Worm (Caenorhabditis elegans) whole organism, young adult: ENCODE results near the gene Y54G11A.7.

ENCODE experiments used
- B0336.3 ChIP-seq: fragments of 200-800 bp; sonication (Bioruptor generic); IDR thresholded peaks from 2 replicates; pipeline ENCODE4 v1.3.6; 2022; ENCODE audit warnings: missing genetic modification characterization, missing compliant biosample characterization
- C17E4.6 ChIP-seq: fragments of 200-800 bp; sonication (Bioruptor generic); IDR thresholded peaks from 2 replicates; pipeline ENCODE4 v1.3.6; 2022; ENCODE audit warnings: missing genetic modification reagents, missing genetic modification characterization, missing compliant biosample characterization
- D2030.7 ChIP-seq: fragments of 200-800 bp; sonication (Bioruptor generic); IDR thresholded peaks from 2 replicates; pipeline ENCODE4 v1.3.6; 2022; ENCODE audit warnings: missing genetic modification reagents, missing genetic modification characterization, missing compliant biosample characterization
- F10E7.11 ChIP-seq: sonication (generic microtip); optimal IDR thresholded peaks from 2 replicates; lab custom pipeline; 2017; ENCODE audit warnings: mild to moderate bottlenecking, missing genetic modification characterization, moderate library complexity, missing compliant biosample characterization
- F23B12.7 ChIP-seq: sonication (generic microtip); optimal IDR thresholded peaks from 2 replicates; lab custom pipeline; 2017; ENCODE audit warnings: missing genetic modification characterization, mild to moderate bottlenecking, missing compliant biosample characterization, antibody characterized with exemption, moderate library complexity; ENCODE audit not compliant: insufficient read depth
- F33H1.4 ChIP-seq: fragments of 200-800 bp; sonication (Bioruptor generic); IDR thresholded peaks from 2 replicates; pipeline ENCODE4 v1.3.6; 2022; ENCODE audit warnings: missing genetic modification reagents, missing genetic modification characterization, missing compliant biosample characterization
- F37B4.10 ChIP-seq: fragments of 200-800 bp; sonication (Bioruptor generic); IDR thresholded peaks from 2 replicates; pipeline ENCODE4 v1.3.6; 2022; ENCODE audit warnings: missing genetic modification characterization, missing compliant biosample characterization
- F39B2.1 ChIP-seq: fragments of 200-800 bp; sonication (Bioruptor generic); IDR thresholded peaks from 2 replicates; pipeline ENCODE4 v1.3.6; 2022; ENCODE audit warnings: missing genetic modification reagents, missing genetic modification characterization, missing compliant biosample characterization
- F55B11.4 ChIP-seq: sonication (generic microtip); optimal IDR thresholded peaks from 2 replicates; lab custom pipeline; 2016; ENCODE audit warnings: missing compliant biosample characterization, missing genetic modification characterization, borderline replicate concordance; ENCODE audit not compliant: insufficient read depth
- F57A8.1 ChIP-seq: fragments of 200-800 bp; sonication (Bioruptor generic); optimal IDR thresholded peaks from 2 replicates; lab custom pipeline; 2018; ENCODE audit warnings: mild to moderate bottlenecking, missing genetic modification characterization, moderate library complexity, missing compliant biosample characterization
- K11D2.4 ChIP-seq: fragments of 200-800 bp; sonication (Bioruptor generic); IDR thresholded peaks from 2 replicates; pipeline ENCODE4 v1.3.6; 2022; ENCODE audit warnings: missing genetic modification reagents, missing genetic modification characterization, missing compliant biosample characterization
- T26A5.8 ChIP-seq: sonication (generic microtip); optimal IDR thresholded peaks from 2 replicates; lab custom pipeline; 2016; ENCODE audit warnings: missing genetic modification characterization, missing compliant biosample characterization
- Y79H2A.3 ChIP-seq: fragments of 200-800 bp; sonication (Bioruptor generic); conservative IDR thresholded peaks from 2 replicates; pipeline ENCODE4 v1.3.6; 2022; ENCODE audit warnings: missing genetic modification reagents, missing genetic modification characterization, missing compliant biosample characterization
- akir-1 ChIP-seq: fragments of 200-800 bp; sonication (Bioruptor generic); optimal IDR thresholded peaks from 2 replicates; lab custom pipeline; 2018; ENCODE audit warnings: mild to moderate bottlenecking, missing genetic modification characterization, moderate library complexity, missing compliant biosample characterization
- aptf-2 ChIP-seq: fragments of 200-800 bp; sonication (Bioruptor generic); conservative IDR thresholded peaks from 2 replicates; pipeline ENCODE4 v1.3.6; 2022; ENCODE audit warnings: missing genetic modification reagents, missing genetic modification characterization, missing compliant biosample characterization
- cebp-2 ChIP-seq: fragments of 200-800 bp; sonication (Bioruptor generic); IDR thresholded peaks from 2 replicates; pipeline ENCODE4 v1.3.6; 2022; ENCODE audit warnings: missing genetic modification characterization, missing compliant biosample characterization
- ceh-100 ChIP-seq: fragments of 200-800 bp; sonication (Bioruptor generic); IDR thresholded peaks from 2 replicates; pipeline ENCODE4 v1.3.6; 2022; ENCODE audit warnings: missing genetic modification reagents, missing genetic modification characterization, missing compliant biosample characterization
- die-1 ChIP-seq: sonication (generic microtip); optimal IDR thresholded peaks from 2 replicates; lab custom pipeline; 2016; ENCODE audit warnings: missing genotype, mild to moderate bottlenecking, missing genetic modification characterization, missing compliant biosample characterization
- dpff-1 ChIP-seq: sonication (generic microtip); optimal IDR thresholded peaks from 2 replicates; lab custom pipeline; 2017; ENCODE audit warnings: mild to moderate bottlenecking, missing genetic modification characterization, missing compliant biosample characterization
- egl-18 ChIP-seq: fragments of 200-800 bp; sonication (Bioruptor generic); IDR thresholded peaks from 2 replicates; pipeline ENCODE4 v1.3.6; 2022; ENCODE audit warnings: missing genetic modification reagents, missing genetic modification characterization, missing compliant biosample characterization
- him-1 ChIP-seq: sonication (generic microtip); optimal IDR thresholded peaks from 2 replicates; lab custom pipeline; 2016; ENCODE audit warnings: missing genotype, missing genetic modification reagents, missing genetic modification characterization, missing compliant biosample characterization
- hlh-12 ChIP-seq: sonication (generic microtip); optimal IDR thresholded peaks from 2 replicates; lab custom pipeline; 2016; ENCODE audit warnings: missing genetic modification characterization, missing compliant biosample characterization
- hmg-1.2 ChIP-seq: fragments of 200-800 bp; sonication (Bioruptor generic); IDR thresholded peaks from 2 replicates; pipeline ENCODE4 v1.3.6; 2022; ENCODE audit warnings: missing genetic modification reagents, missing genetic modification characterization, missing compliant biosample characterization
- hsf-1 ChIP-seq: fragments of 200-800 bp; sonication (Bioruptor generic); IDR thresholded peaks from 2 replicates; pipeline ENCODE4 v1.3.6; 2022; ENCODE audit warnings: missing genetic modification reagents, missing genetic modification characterization, missing compliant biosample characterization
- let-526 ChIP-seq: fragments of 200-800 bp; sonication (Bioruptor generic); IDR thresholded peaks from 2 replicates; pipeline ENCODE4 v1.3.6; 2022; ENCODE audit warnings: missing genetic modification reagents, missing genetic modification characterization, missing compliant biosample characterization
- lin-40 ChIP-seq: sonication (generic microtip); optimal IDR thresholded peaks from 2 replicates; lab custom pipeline; 2016; ENCODE audit warnings: missing genetic modification characterization, mild to moderate bottlenecking, missing compliant biosample characterization, missing genotype, missing genetic modification reagents
- lsy-27 ChIP-seq: sonication (generic microtip); optimal IDR thresholded peaks from 2 replicates; lab custom pipeline; 2017; ENCODE audit warnings: missing genetic modification characterization, mild to moderate bottlenecking, missing compliant biosample characterization, antibody characterized with exemption, missing genotype, borderline replicate concordance; ENCODE audit not compliant: insufficient read depth
- madf-10 ChIP-seq: sonication (generic microtip); optimal IDR thresholded peaks from 2 replicates; lab custom pipeline; 2016; ENCODE audit warnings: mild to moderate bottlenecking, missing genetic modification characterization, missing compliant biosample characterization
- mcd-1 ChIP-seq: fragments of 200-800 bp; sonication (Bioruptor generic); IDR thresholded peaks from 2 replicates; pipeline ENCODE4 v1.3.6; 2022; ENCODE audit warnings: missing genetic modification reagents, missing genetic modification characterization, missing compliant biosample characterization
- mel-28 ChIP-seq: sonication (generic microtip); optimal IDR thresholded peaks from 2 replicates; lab custom pipeline; 2016; ENCODE audit warnings: borderline replicate concordance, mild to moderate bottlenecking, missing genetic modification characterization, missing compliant biosample characterization
- mxl-1 ChIP-seq: sonication (generic microtip); optimal IDR thresholded peaks from 2 replicates; lab custom pipeline; 2016; ENCODE audit warnings: missing genetic modification characterization, missing compliant biosample characterization
- nfya-2 ChIP-seq: fragments of 200-800 bp; sonication (Bioruptor generic); IDR thresholded peaks from 2 replicates; pipeline ENCODE4 v1.3.6; 2022; ENCODE audit warnings: missing genetic modification reagents, missing genetic modification characterization, missing compliant biosample characterization
- nhr-120 ChIP-seq: fragments of 200-800 bp; sonication (Bioruptor generic); IDR thresholded peaks from 2 replicates; pipeline ENCODE4 v1.3.6; 2022; ENCODE audit warnings: missing genetic modification characterization, missing compliant biosample characterization
- nhr-27 ChIP-seq: fragments of 200-800 bp; sonication (Bioruptor generic); optimal IDR thresholded peaks from 2 replicates; lab custom pipeline; 2018; ENCODE audit warnings: mild to moderate bottlenecking, missing genetic modification characterization, moderate library complexity, missing compliant biosample characterization
- nhr-80 ChIP-seq: sonication (generic microtip); optimal IDR thresholded peaks from 2 replicates; lab custom pipeline; 2016; ENCODE audit warnings: missing genetic modification characterization, missing compliant biosample characterization
- pha-4 ChIP-seq: fragments of 150-350 bp; sonication (generic microtip); optimal IDR thresholded peaks from 2 replicates; lab custom pipeline; 2014; ENCODE audit warnings: missing biosample characterization, missing genetic modification reagents, missing genetic modification characterization
- rcor-1 ChIP-seq: fragments of 200-800 bp; sonication (Bioruptor generic); IDR thresholded peaks from 2 replicates; pipeline ENCODE4 v1.3.6; 2022; ENCODE audit warnings: missing genetic modification reagents, missing genetic modification characterization, missing compliant biosample characterization
- rec-8 ChIP-seq, 2 experiments: sonication (generic microtip); optimal IDR thresholded peaks; 2 replicates each; lab custom pipeline; 2016; ENCODE audit warnings: mild to moderate bottlenecking in 2 of 2, missing genetic modification characterization in 2 of 2, missing genetic modification reagents in 2 of 2, missing genotype in 2 of 2, missing biosample characterization in 1 of 2, missing compliant biosample characterization in 1 of 2, moderate library complexity in 1 of 2
- snpc-1.1 ChIP-seq: sonication (generic microtip); optimal IDR thresholded peaks from 2 replicates; lab custom pipeline; 2017; ENCODE audit warnings: missing genetic modification characterization, mild to moderate bottlenecking, missing compliant biosample characterization, antibody characterized with exemption, moderate library complexity, missing genotype, missing genetic modification reagents; ENCODE audit not compliant: insufficient read depth
- snpc-3.4 ChIP-seq: sonication (generic microtip); optimal IDR thresholded peaks from 2 replicates; lab custom pipeline; 2017; ENCODE audit warnings: missing genetic modification characterization, mild to moderate bottlenecking, missing compliant biosample characterization, antibody characterized with exemption, moderate library complexity, missing genotype, missing genetic modification reagents
- tlf-1 ChIP-seq: fragments of 200-800 bp; sonication (Bioruptor generic); optimal IDR thresholded peaks from 2 replicates; lab custom pipeline; 2018; ENCODE audit warnings: mild to moderate bottlenecking, missing genetic modification characterization, missing compliant biosample characterization
- unc-130 ChIP-seq: sonication (generic microtip); optimal IDR thresholded peaks from 2 replicates; lab custom pipeline; 2016; ENCODE audit warnings: missing genetic modification reagents, missing genetic modification characterization, missing compliant biosample characterization
- unc-62 ChIP-seq: fragments of 150-350 bp; optimal IDR thresholded peaks from 2 replicates; lab custom pipeline; 2014; ENCODE audit warnings: missing biosample characterization, missing genetic modification reagents, missing genetic modification characterization
- zfh-2 ChIP-seq: fragments of 200-800 bp; sonication (Bioruptor generic); conservative IDR thresholded peaks from 2 replicates; pipeline ENCODE4 v1.3.6; 2022; ENCODE audit warnings: missing genetic modification reagents, missing genetic modification characterization, missing compliant biosample characterization
- ztf-18 ChIP-seq: sonication (generic microtip); optimal IDR thresholded peaks from 2 replicates; lab custom pipeline; 2016; ENCODE audit warnings: missing genotype, mild to moderate bottlenecking, missing genetic modification characterization, missing compliant biosample characterization
- ztf-22 ChIP-seq: fragments of 200-800 bp; sonication (Bioruptor generic); optimal IDR thresholded peaks from 2 replicates; lab custom pipeline; 2018; ENCODE audit warnings: mild to moderate bottlenecking, missing genetic modification characterization, moderate library complexity, missing compliant biosample characterization
- ztf-28 ChIP-seq: fragments of 200-800 bp; sonication (Bioruptor generic); IDR thresholded peaks from 2 replicates; pipeline ENCODE4 v1.3.6; 2022; ENCODE audit warnings: missing genetic modification reagents, missing genetic modification characterization, missing compliant biosample characterization

Y54G11A.7 gene

DNA sequence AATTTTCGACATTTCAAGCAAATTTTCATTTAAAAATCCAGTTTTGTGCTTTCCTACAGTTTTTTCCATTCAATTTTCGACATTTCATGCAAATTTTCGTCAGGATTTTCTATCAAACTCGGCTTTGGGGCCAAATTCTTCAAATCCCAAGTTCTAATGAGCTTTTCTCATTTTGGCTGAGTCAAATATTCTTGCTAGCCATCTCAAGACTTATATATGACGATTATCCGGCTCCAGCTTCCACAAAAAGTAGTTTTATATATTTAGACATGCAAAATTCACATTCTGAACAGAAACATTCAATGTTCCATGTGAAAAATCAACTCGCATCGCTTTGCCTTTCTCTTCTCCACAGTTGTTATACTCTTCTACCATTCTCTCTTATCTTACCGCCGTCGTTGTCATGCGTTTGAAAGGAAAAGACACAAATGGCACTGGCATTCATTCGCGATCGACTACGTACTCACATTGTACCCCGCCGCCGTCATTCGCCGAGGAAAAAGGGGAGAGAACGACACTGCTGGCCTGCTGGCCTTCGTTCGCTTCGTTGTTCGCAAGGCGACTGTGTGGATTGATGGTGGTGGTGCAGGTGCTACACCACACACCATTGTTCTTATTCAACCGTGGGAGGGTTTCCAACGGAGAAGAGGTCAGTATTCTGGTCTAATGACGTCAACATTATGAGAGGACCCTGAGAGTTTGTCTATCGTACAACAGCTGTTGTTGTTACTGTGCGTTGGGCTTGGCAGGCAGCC is 49.2 kb upstream of the Y54G11A.7 start (continued):
- TF ChIP-seq zfh-2 (peak; percentile 70), ztf-22 (GFP tag; lab: Kevin White, UChicago) (no peak), mcd-1 (GFP tag; lab: Robert Waterston, UW) (peak; percentile 28; the same call in 1 of the 2 replicates), dpff-1 (tag; lab: Kevin White, UChicago) (no peak), hmg-1.2 (GFP tag; lab: Robert Waterston, UW) (0 out of 2 replicates have a peak, but pooled peaks have one; percentile 26), snpc-3.4 (tag; lab: Kevin White, UChicago) (no peak), F57A8.1 (GFP tag; lab: Kevin White, UChicago) (no peak), Y79H2A.3 (GFP tag; lab: Robert Waterston, UW) (0 out of 2 replicates have a peak, but pooled peaks have one; percentile 11), snpc-1.1 (tag; lab: Kevin White, UChicago) (no peak), hlh-12 (tag; lab: Kevin White, UChicago) (no peak), mel-28 (tag; lab: Kevin White, UChicago) (no peak), nhr-80 (tag; lab: Kevin White, UChicago) (peak; percentile 90), rcor-1 (GFP tag; lab: Robert Waterston, UW) (0 out of 2 replicates have a peak, but pooled peaks have one; percentile 42), F10E7.11 (tag; lab: Kevin White, UChicago) (no peak), mxl-1 (tag; lab: Kevin White, UChicago) (no peak), ceh-100 (no peak), unc-62 (GFP tag; lab: Kevin White, UChicago) (peak; percentile 46), die-1 (tag; lab: Kevin White, UChicago) (peak; percentile 18), cebp-2 (GFP tag; lab: Robert Waterston, UW) (no peak), D2030.7 (GFP tag; lab: Robert Waterston, UW) (no peak), C17E4.6 (no peak), tlf-1 (no peak), lin-40 (peak; percentile 4), pha-4 (tag; lab: Kevin White, UChicago) (no peak), ztf-28 (GFP tag; lab: Robert Waterston, UW) (no peak), akir-1 (GFP tag; lab: Kevin White, UChicago) (no peak), unc-130 (GFP tag; lab: Kevin White, UChicago) (no peak), ztf-18 (peak; percentile 51), B0336.3 (GFP tag; lab: Robert Waterston, UW) (no peak), aptf-2 (GFP tag; lab: Robert Waterston, UW) (no peak), T26A5.8 (no peak), rec-8 (tag; optimal IDR thresholded peaks at IDR 0.05; lab: Kevin White, UChicago) (no peak), nhr-27 (tag; lab: Kevin White, UChicago) (no peak), nfya-2 (no peak), let-526 (GFP tag; lab: Robert Waterston, UW) (no peak), F55B11.4 (tag; lab: Kevin White, UChicago) (no peak)

DNA sequence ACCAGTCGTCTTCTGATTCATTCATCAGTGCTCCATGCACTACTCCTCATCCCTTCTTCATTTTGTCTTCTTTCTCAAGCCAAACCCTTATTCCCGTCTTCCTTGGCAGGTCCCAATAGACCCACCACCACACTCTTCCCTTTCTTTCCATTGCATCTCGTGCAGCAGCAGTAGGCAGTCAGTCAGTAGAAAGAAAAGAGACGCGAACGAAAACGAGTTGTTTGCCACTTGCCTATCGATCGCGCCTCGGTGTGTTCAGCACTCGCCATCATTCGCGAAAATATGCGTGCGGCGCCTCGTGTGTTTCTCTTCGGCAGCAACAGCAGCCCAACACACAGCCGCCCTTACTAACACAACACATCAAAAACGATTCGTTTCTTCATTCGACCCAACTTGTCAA is 47.6 kb upstream of the Y54G11A.7 start:
- TF ChIP-seq F37B4.10 (GFP tag; lab: Robert Waterston, UW) = no peak
- no peak for TF ChIP-seq nhr-120 (GFP tag; lab: Robert Waterston, UW)
- TF ChIP-seq hsf-1 (GFP tag; lab: Robert Waterston, UW) = no peak
- no peak for TF ChIP-seq let-526 (GFP tag; lab: Robert Waterston, UW)
- TF ChIP-seq F23B12.7 (tag; lab: Kevin White, UChicago) = no peak
- no peak for TF ChIP-seq ceh-100
- no peak for TF ChIP-seq madf-10 (tag; lab: Kevin White, UChicago)
- TF ChIP-seq F39B2.1 (GFP tag; lab: Robert Waterston, UW) = no peak
- TF ChIP-seq F33H1.4 (GFP tag; lab: Robert Waterston, UW) = no peak
- TF ChIP-seq dpff-1 (tag; lab: Kevin White, UChicago) = no peak
- TF ChIP-seq egl-18 = 0 out of 2 replicates have a peak, but pooled peaks have one; percentile 44
- no peak for TF ChIP-seq lsy-27 (tag; lab: Kevin White, UChicago)
- no peak for TF ChIP-seq K11D2.4 (GFP tag; lab: Robert Waterston, UW)
- no peak for TF ChIP-seq him-1 (tag; lab: Kevin White, UChicago)
- no peak for TF ChIP-seq ztf-22 (GFP tag; lab: Kevin White, UChicago)
- TF ChIP-seq die-1 (tag; lab: Kevin White, UChicago) = no peak
